Fruit fly (Drosophila melanogaster) whole organism, embryonic: ENCODE data around the gene IntS4.

Experiments
- Adf1 ChIP-seq: fragments of 200-800 bp; sonication (Bioruptor generic); IDR thresholded peaks from 2 replicates; pipeline ENCODE4 v1.3.6; 2022; ENCODE audit warnings: missing biosample characterization, missing genetic modification characterization
- Atf6 ChIP-seq: fragments of 200-800 bp; sonication (Bioruptor generic); IDR thresholded peaks from 2 replicates; pipeline ENCODE4 v1.3.6; 2022; ENCODE audit warnings: missing biosample characterization, missing genetic modification characterization
- Blimp-1 ChIP-seq: fragments of 200-800 bp; sonication (Bioruptor generic); optimal IDR thresholded peaks from 3 replicates; lab custom pipeline; 2018; ENCODE audit warnings: missing biosample characterization, missing genetic modification characterization, mild to moderate bottlenecking, moderate library complexity, missing genetic modification reagents
- CG12071 ChIP-seq: fragments of 200-800 bp; sonication (Bioruptor generic); optimal IDR thresholded peaks from 3 replicates; lab custom pipeline; 2018; ENCODE audit warnings: missing biosample characterization, mild to moderate bottlenecking, missing genetic modification characterization
- CG12219 ChIP-seq: fragments of 200-800 bp; sonication (Bioruptor generic); optimal IDR thresholded peaks from 3 replicates; lab custom pipeline; 2018; ENCODE audit warnings: missing biosample characterization, mild to moderate bottlenecking, missing genetic modification characterization
- CG1233 ChIP-seq: fragments of 200-800 bp; sonication (Bioruptor generic); optimal IDR thresholded peaks from 4 replicates; lab custom pipeline; 2018; ENCODE audit warnings: missing biosample characterization, mild to moderate bottlenecking, missing genetic modification characterization
- CG12659 ChIP-seq: fragments of 200-800 bp; sonication (Bioruptor generic); optimal IDR thresholded peaks from 3 replicates; lab custom pipeline; 2017; ENCODE audit warnings: mild to moderate bottlenecking, missing biosample characterization, missing genetic modification reagents, missing genetic modification characterization
- CG13296 ChIP-seq: fragments of 200-800 bp; sonication (Bioruptor generic); optimal IDR thresholded peaks from 3 replicates; lab custom pipeline; 2018; ENCODE audit warnings: missing biosample characterization, mild to moderate bottlenecking, missing genetic modification characterization
- CG13424 ChIP-seq: fragments of 200-800 bp; sonication (Bioruptor generic); optimal IDR thresholded peaks from 2 replicates; lab custom pipeline; 2019; ENCODE audit warnings: missing biosample characterization, mild to moderate bottlenecking, missing genetic modification characterization, moderate library complexity
- CG14014 ChIP-seq: fragments of 200-800 bp; sonication (Bioruptor generic); IDR thresholded peaks from 2 replicates; pipeline ENCODE4 v1.3.6; 2022; ENCODE audit warnings: missing biosample characterization, missing genetic modification characterization
- CG14441 ChIP-seq: fragments of 200-800 bp; sonication (Bioruptor generic); IDR thresholded peaks from 2 replicates; pipeline ENCODE4 v1.3.6; 2022; ENCODE audit warnings: missing biosample characterization, missing genetic modification characterization
- CG16813 ChIP-seq: fragments of 200-800 bp; sonication (Bioruptor generic); IDR thresholded peaks from 3 replicates; pipeline ENCODE4 v1.3.6; 2022; ENCODE audit warnings: missing biosample characterization, missing genetic modification characterization; ENCODE audit not compliant: partially characterized antibody
- CG17385 ChIP-seq: fragments of 200-800 bp; sonication (Bioruptor generic); optimal IDR thresholded peaks from 3 replicates; lab custom pipeline; 2018; ENCODE audit warnings: missing biosample characterization, mild to moderate bottlenecking, missing genetic modification characterization
- CG17829 ChIP-seq: fragments of 200-800 bp; optimal IDR thresholded peaks from 2 replicates; lab custom pipeline; 2019; ENCODE audit warnings: missing biosample characterization, mild to moderate bottlenecking, missing genetic modification characterization, moderate library complexity
- CG17912 ChIP-seq: fragments of 200-800 bp; sonication (Bioruptor generic); optimal IDR thresholded peaks from 2 replicates; lab custom pipeline; 2018; ENCODE audit warnings: missing biosample characterization, mild to moderate bottlenecking, missing genetic modification characterization
- CG1832 ChIP-seq: fragments of 200-800 bp; sonication (Bioruptor generic); optimal IDR thresholded peaks from 2 replicates; lab custom pipeline; 2017; ENCODE audit warnings: missing biosample characterization, mild to moderate bottlenecking, missing genetic modification characterization, inconsistent platforms
- CG30020 ChIP-seq: fragments of 200-800 bp; optimal IDR thresholded peaks from 2 replicates; lab custom pipeline; 2019; ENCODE audit warnings: missing biosample characterization, mild to moderate bottlenecking, missing genetic modification characterization, moderate library complexity
- CG30431 ChIP-seq: fragments of 200-800 bp; sonication (Bioruptor generic); optimal IDR thresholded peaks from 2 replicates; lab custom pipeline; 2017; ENCODE audit warnings: missing biosample characterization, missing genetic modification characterization
- CG33557 ChIP-seq: fragments of 200-800 bp; sonication (Bioruptor generic); optimal IDR thresholded peaks from 2 replicates; lab custom pipeline; 2019; ENCODE audit warnings: missing biosample characterization, mild to moderate bottlenecking, missing genetic modification characterization, moderate library complexity
- CG3726 ChIP-seq: fragments of 200-800 bp; sonication (Bioruptor generic); IDR thresholded peaks from 3 replicates; pipeline ENCODE4, ENCODE4 v1.3.6; 2022; ENCODE audit warnings: missing biosample characterization, missing genetic modification characterization
- CG6689 ChIP-seq: fragments of 200-800 bp; sonication (Bioruptor generic); IDR thresholded peaks from 2 replicates; pipeline ENCODE4 v1.3.6; 2022; ENCODE audit warnings: missing biosample characterization, missing genetic modification characterization
- CG7839 ChIP-seq: fragments of 200-800 bp; sonication (Bioruptor generic); optimal IDR thresholded peaks from 3 replicates; lab custom pipeline; 2018; ENCODE audit warnings: missing biosample characterization, mild to moderate bottlenecking, missing genetic modification characterization, moderate library complexity
- CG9817 ChIP-seq: fragments of 200-800 bp; sonication (Bioruptor generic); optimal IDR thresholded peaks from 2 replicates; lab custom pipeline; 2018; ENCODE audit warnings: missing biosample characterization, mild to moderate bottlenecking, missing genetic modification characterization, moderate library complexity
- D19A ChIP-seq: fragments of 200-800 bp; optimal IDR thresholded peaks from 3 replicates; lab custom pipeline; 2019; ENCODE audit warnings: missing biosample characterization, mild to moderate bottlenecking, missing genetic modification characterization, moderate library complexity
- Drgx ChIP-seq: fragments of 200-800 bp; sonication (Bioruptor generic); IDR thresholded peaks from 2 replicates; pipeline ENCODE4 v1.3.6; 2022; ENCODE audit warnings: missing biosample characterization, missing genetic modification characterization
- HLH3B ChIP-seq: fragments of 200-800 bp; sonication (Bioruptor generic); IDR thresholded peaks from 2 replicates; pipeline ENCODE4 v1.3.6; 2022; ENCODE audit warnings: missing biosample characterization, missing genetic modification characterization
- Hr51 ChIP-seq, 2 experiments: fragments of 200-800 bp; sonication (Bioruptor generic); optimal IDR thresholded peaks; 2 replicates in 1 of 2; 3 replicates in 1 of 2; lab custom pipeline; 2016 to 2018; ENCODE audit warnings: missing biosample characterization in 2 of 2, missing genetic modification characterization in 2 of 2, mild to moderate bottlenecking in 1 of 2, moderate library complexity in 1 of 2
- Neu2 ChIP-seq: fragments of 200-800 bp; sonication (Bioruptor generic); optimal IDR thresholded peaks from 3 replicates; lab custom pipeline; 2016; ENCODE audit warnings: missing biosample characterization, missing genetic modification characterization, borderline replicate concordance
- Nf-YC ChIP-seq: fragments of 200-800 bp; optimal IDR thresholded peaks from 3 replicates; lab custom pipeline; 2019; ENCODE audit warnings: missing biosample characterization, mild to moderate bottlenecking, missing genetic modification characterization, moderate library complexity
- Oaz ChIP-seq: fragments of 200-800 bp; sonication (Bioruptor generic); IDR thresholded peaks from 2 replicates; pipeline ENCODE4 v1.3.6; 2022; ENCODE audit warnings: missing biosample characterization, missing genetic modification characterization
- PHDP ChIP-seq: fragments of 200-800 bp; sonication (Bioruptor generic); optimal IDR thresholded peaks from 3 replicates; lab custom pipeline; 2018; ENCODE audit warnings: missing biosample characterization, mild to moderate bottlenecking, missing genetic modification characterization, moderate library complexity
- Sin3A ChIP-seq: fragments of >200 bp; optimal IDR thresholded peaks from 2 replicates; lab custom pipeline; 2018
- al ChIP-seq: fragments of 200-800 bp; sonication (Bioruptor generic); IDR thresholded peaks from 2 replicates; pipeline ENCODE4 v1.3.6; 2022; ENCODE audit warnings: missing biosample characterization, missing genetic modification characterization
- bsh ChIP-seq, 2 experiments: fragments of 200-800 bp; sonication (Bioruptor generic); optimal IDR thresholded peaks; 2 replicates each; lab custom pipeline; 2017 to 2018; ENCODE audit warnings: mild to moderate bottlenecking in 2 of 2, missing biosample characterization in 2 of 2, missing genetic modification characterization in 2 of 2, moderate library complexity in 1 of 2
- chinmo ChIP-seq: fragments of 200-800 bp; sonication (Bioruptor generic); IDR thresholded peaks from 4 replicates; pipeline ENCODE4 v1.3.6; 2022; ENCODE audit warnings: missing biosample characterization, missing genetic modification characterization; ENCODE audit not compliant: partially characterized antibody
- danr ChIP-seq: fragments of 200-800 bp; sonication (Bioruptor generic); IDR thresholded peaks from 2 replicates; pipeline ENCODE4 v1.3.6; 2022; ENCODE audit warnings: missing biosample characterization, missing genetic modification characterization
- dimm ChIP-seq: fragments of 200-800 bp; sonication (Bioruptor generic); IDR thresholded peaks from 2 replicates; pipeline ENCODE4 v1.3.6; 2022; ENCODE audit warnings: missing biosample characterization, missing genetic modification characterization
- dpn ChIP-seq, 2 experiments: fragments of 200-800 bp; sonication (Bioruptor generic); optimal IDR thresholded peaks; 3 replicates each; lab custom pipeline; 2016; ENCODE audit warnings: missing biosample characterization in 2 of 2, missing genetic modification characterization in 2 of 2
- dysf ChIP-seq: fragments of 200-800 bp; sonication (Bioruptor generic); IDR thresholded peaks from 3 replicates; pipeline ENCODE4 v1.3.6; 2022; ENCODE audit warnings: missing biosample characterization, missing genetic modification characterization
- fd102C ChIP-seq: fragments of 200-800 bp; sonication (Bioruptor generic); optimal IDR thresholded peaks from 2 replicates; lab custom pipeline; 2018; ENCODE audit warnings: missing biosample characterization, mild to moderate bottlenecking, missing genetic modification characterization, moderate library complexity
- grau ChIP-seq: fragments of 200-800 bp; optimal IDR thresholded peaks from 3 replicates; lab custom pipeline; 2019; ENCODE audit warnings: missing biosample characterization, mild to moderate bottlenecking, missing genetic modification characterization, moderate library complexity
- grn ChIP-seq: fragments of 200-800 bp; sonication (Bioruptor generic); optimal IDR thresholded peaks from 3 replicates; lab custom pipeline; 2017; ENCODE audit warnings: missing biosample characterization, missing genetic modification characterization
- ind ChIP-seq: fragments of 200-800 bp; sonication (Bioruptor generic); optimal IDR thresholded peaks from 3 replicates; lab custom pipeline; 2016; ENCODE audit warnings: missing biosample characterization, missing genetic modification characterization
- jing ChIP-seq: fragments of 200-800 bp; sonication (Bioruptor generic); optimal IDR thresholded peaks from 2 replicates; lab custom pipeline; 2018; ENCODE audit warnings: missing biosample characterization, mild to moderate bottlenecking, missing genetic modification characterization
- org-1 ChIP-seq: fragments of 200-800 bp; sonication (Bioruptor generic); optimal IDR thresholded peaks from 2 replicates; lab custom pipeline; 2017; ENCODE audit warnings: missing biosample characterization, missing genetic modification characterization
- pan ChIP-seq, 4 experiments: fragments of >200 bp in 3 of 4; fragments of 200-800 bp in 1 of 4; sonication (Bioruptor generic) in 1 of 4; optimal IDR thresholded peaks in 3 of 4; IDR thresholded peaks in 1 of 4; 2 replicates each; pipeline versions ENCODE4 v1.3.6 to Lab custom; 2017 to 2022; ENCODE audit warnings: missing biosample characterization in 2 of 4, missing genetic modification characterization in 2 of 4, mixed read lengths in 1 of 4
- sob ChIP-seq: fragments of 200-800 bp; sonication (Bioruptor generic); IDR thresholded peaks from 2 replicates; pipeline ENCODE4 v1.3.6; 2022; ENCODE audit warnings: missing biosample characterization, missing genetic modification characterization
- unpg ChIP-seq: fragments of 200-800 bp; sonication (Bioruptor generic); optimal IDR thresholded peaks from 3 replicates; lab custom pipeline; 2018; ENCODE audit warnings: missing biosample characterization, mild to moderate bottlenecking, missing genetic modification characterization, moderate library complexity
- z ChIP-seq: fragments of 200-800 bp; sonication (Bioruptor generic); IDR thresholded peaks from 3 replicates; pipeline ENCODE4 v1.3.6; 2022; ENCODE audit warnings: missing biosample characterization, missing genetic modification characterization

IntS4 gene

DNA sequence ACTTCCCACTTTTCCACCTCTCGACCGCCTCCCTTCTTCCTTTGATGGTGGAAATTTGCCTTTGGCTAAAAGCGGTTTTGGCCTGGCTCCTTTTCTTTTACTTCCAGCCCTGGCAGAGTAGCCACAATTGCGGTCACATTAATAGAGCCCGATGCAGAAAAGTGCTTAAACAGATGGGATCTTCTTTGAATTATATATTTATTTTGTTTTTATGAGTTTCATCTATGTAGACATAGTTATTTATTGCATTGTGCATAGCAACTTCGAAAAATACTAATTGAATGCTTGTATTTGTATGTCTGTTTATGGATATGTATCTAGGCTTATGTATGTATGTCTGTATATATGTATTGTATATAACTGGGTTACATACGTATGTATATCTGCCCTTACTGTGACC lies 16.6 kb downstream of the IntS4 start (continued):
- TF ChIP-seq bsh (GFP tag; optimal IDR thresholded peaks at IDR 0.05; lab: Kevin White, UChicago) (peak in 1 of 2 experiments; percentile 40), CG17829 (tag; lab: Kevin White, UChicago) (no peak), Nf-YC (peak; percentile 3), grau (tag; lab: Kevin White, UChicago) (peak; percentile 76), Hr51 (GFP tag; optimal IDR thresholded peaks at IDR 0.05; lab: Kevin White, UChicago) (peak in 1 of 2 experiments; percentile 71), CG12219 (GFP tag; lab: Kevin White, UChicago) (peak; percentile 21), D19A (peak; percentile 57), sob (GFP tag; lab: Robert Waterston, UW) (peak; percentile 56; the same call in 1 of the 2 replicates), HLH3B (peak; percentile 37; the same call in 1 of the 2 replicates), CG17912 (GFP tag; lab: Kevin White, UChicago) (no peak), Drgx (GFP tag; lab: Robert Waterston, UW) (peak; percentile 34; the same call in 1 of the 2 replicates), chinmo (GFP tag; lab: Robert Waterston, UW) (no peak), PHDP (tag; lab: Kevin White, UChicago) (peak; percentile 70), Adf1 (GFP tag; lab: Robert Waterston, UW) (peak; percentile 18; the same call in 1 of the 2 replicates), CG13424 (tag; lab: Kevin White, UChicago) (peak; percentile 60), org-1 (GFP tag; lab: Kevin White, UChicago) (peak; percentile 45), danr (GFP tag; lab: Robert Waterston, UW) (peak; percentile 45; the same call in 1 of the 2 replicates), CG14014 (GFP tag; lab: Robert Waterston, UW) (peak; percentile 70), grn (GFP tag; lab: Kevin White, UChicago) (no peak), unpg (GFP tag; lab: Kevin White, UChicago) (peak; percentile 71), Atf6 (GFP tag; lab: Robert Waterston, UW) (peak; percentile 63), CG7839 (peak; percentile 77), al (GFP tag; lab: Robert Waterston, UW) (0 out of 2 replicates have a peak, but pooled peaks have one; percentile 14), CG33557 (GFP tag; lab: Kevin White, UChicago) (no peak), dysf (GFP tag; lab: Robert Waterston, UW) (peak; percentile 64; the same call in 2 of the 3 replicates), Oaz (GFP tag; lab: Robert Waterston, UW) (0 out of 2 replicates have a peak, but pooled peaks have one; percentile 9), CG1832 (GFP tag; lab: Kevin White, UChicago) (no peak), dpn (GFP tag; optimal IDR thresholded peaks at IDR 0.05; lab: Kevin White, UChicago) (peak; percentile 1 to 45), Neu2 (no peak), jing (GFP tag; lab: Kevin White, UChicago) (no peak), pan (optimal IDR thresholded peaks at IDR 0.05; lab: Kevin White, UChicago) (no peak), pan (GFP tag; optimal IDR thresholded peaks at IDR 0.05 in 1 of 2, IDR thresholded peaks at IDR 0.05 in 1 of 2) (peak in 1 of 2 experiments; percentile 67), Blimp-1 (GFP tag; lab: Kevin White, UChicago) (peak; percentile 43), CG3726 (0 out of 3 replicates have a peak, but pooled peaks have one; percentile 23), fd102C (GFP tag; lab: Kevin White, UChicago) (no peak), CG30431 (GFP tag; lab: Kevin White, UChicago) (no peak), CG1233 (peak; percentile 41), CG30020 (tag; lab: Kevin White, UChicago) (no peak), CG14441 (GFP tag; lab: Robert Waterston, UW) (peak; percentile 58), z (GFP tag; lab: Robert Waterston, UW) (no peak), ind (GFP tag; lab: Kevin White, UChicago) (peak; percentile 41), dimm (GFP tag; lab: Robert Waterston, UW) (no peak), CG17385 (GFP tag; lab: Kevin White, UChicago) (peak; percentile 54), CG16813 (GFP tag; lab: Robert Waterston, UW) (no peak), CG13296 (GFP tag; lab: Kevin White, UChicago) (peak; percentile 44), Sin3A (lab: Kevin White, UChicago) (no peak), CG6689 (peak; percentile 41; the same call in 1 of the 2 replicates), CG12659 (peak; percentile 54), CG9817 (tag; lab: Kevin White, UChicago) (peak; percentile 56), CG12071 (GFP tag; lab: Kevin White, UChicago) (peak; percentile 42)
